Worm (Caenorhabditis elegans) whole organism, midembryonic: ENCODE measurements around the gene phf-5.

ENCODE experiments used
- T22C8.4 ChIP-seq: fragments of 200-800 bp; sonication (Bioruptor generic); IDR thresholded peaks from 2 replicates; pipeline ENCODE4 v1.3.6; 2022; ENCODE audit warnings: missing genetic modification characterization, missing compliant biosample characterization
- cog-1 ChIP-seq: sonication (generic microtip); optimal IDR thresholded peaks from 2 replicates; lab custom pipeline; 2016; ENCODE audit warnings: missing genetic modification characterization, missing compliant biosample characterization
- flt-1 ChIP-seq: fragments of 200-800 bp; sonication (Bioruptor generic); IDR thresholded peaks from 2 replicates; pipeline ENCODE4 v1.3.6; 2022; ENCODE audit warnings: missing genetic modification characterization, missing compliant biosample characterization
- klf-2 ChIP-seq: fragments of 200-800 bp; sonication (Bioruptor generic); conservative IDR thresholded peaks from 2 replicates; pipeline ENCODE4 v1.3.6; 2022; ENCODE audit warnings: missing genetic modification reagents, missing genetic modification characterization, missing compliant biosample characterization
- med-1 ChIP-seq: sonication (generic microtip); optimal IDR thresholded peaks from 2 replicates; lab custom pipeline; 2017; ENCODE audit warnings: missing genetic modification characterization, mild to moderate bottlenecking, missing compliant biosample characterization, antibody characterized with exemption, missing genetic modification reagents; ENCODE audit not compliant: insufficient read depth
- ref-1 ChIP-seq: fragments of 200-800 bp; sonication (Bioruptor generic); conservative IDR thresholded peaks from 2 replicates; pipeline ENCODE4 v1.3.6; 2022; ENCODE audit warnings: missing genetic modification reagents, missing genetic modification characterization, missing compliant biosample characterization
- tab-1 ChIP-seq: fragments of 200-800 bp; sonication (Bioruptor generic); IDR thresholded peaks from 2 replicates; pipeline ENCODE4 v1.3.6; 2022; ENCODE audit warnings: missing genetic modification characterization, missing compliant biosample characterization
- ztf-23 ChIP-seq: fragments of 200-800 bp; sonication (Bioruptor generic); IDR thresholded peaks from 2 replicates; pipeline ENCODE4 v1.3.6; 2022; ENCODE audit warnings: missing genetic modification reagents, missing genetic modification characterization, missing compliant biosample characterization
- ztf-29 ChIP-seq: fragments of 200-800 bp; sonication (Bioruptor generic); IDR thresholded peaks from 2 replicates; pipeline ENCODE4 v1.3.6; 2022; ENCODE audit warnings: missing genetic modification reagents, missing genetic modification characterization, missing compliant biosample characterization

phf-5 gene

ce11 chrIII:2329336-2329735 lies 14.0 kb upstream of the phf-5 start, which contains the start of gene Y54F10BM.12:
Gene Y54F10BM.12, minus strand, starts transcription at chrIII:2329679.
- TF ChIP-seq ztf-23 (GFP tag; lab: Robert Waterston, UW) (no peak), flt-1 (GFP tag; lab: Robert Waterston, UW) (no peak), cog-1 (tag; lab: Kevin White, UChicago) (no peak), tab-1 (GFP tag; lab: Robert Waterston, UW) (no peak), klf-2 (GFP tag; lab: Robert Waterston, UW) (no peak), ztf-29 (GFP tag; lab: Robert Waterston, UW) (no peak), med-1 (no peak), ref-1 (GFP tag; lab: Robert Waterston, UW) (no peak), T22C8.4 (no peak)

- TF ChIP-seq cog-1 (tag; lab: Kevin White, UChicago) (no peak), tab-1 (GFP tag; lab: Robert Waterston, UW) (no peak)
Measured at ce11 chrIII:2330389-2330788, 13.0 kb upstream of the phf-5 start.

ce11 chrIII:2331033-2331625 lies 12.2 kb upstream of the phf-5 start, which contains the start of the genes Y54F10BM.13 and ppm-1.D:
Gene Y54F10BM.13, minus strand, starts transcription at chrIII:2331083.
Gene ppm-1.D, plus strand, starts transcription at chrIII:2331572.
- TF ChIP-seq flt-1 (GFP tag; lab: Robert Waterston, UW) (no peak), med-1 (no peak), ztf-29 (GFP tag; lab: Robert Waterston, UW) (no peak), T22C8.4 (no peak), tab-1 (GFP tag; lab: Robert Waterston, UW) (no peak), klf-2 (GFP tag; lab: Robert Waterston, UW) (no peak), ref-1 (GFP tag; lab: Robert Waterston, UW) (no peak), cog-1 (tag; lab: Kevin White, UChicago) (no peak), ztf-23 (GFP tag; lab: Robert Waterston, UW) (no peak)

- TF ChIP-seq med-1 (no peak), klf-2 (GFP tag; lab: Robert Waterston, UW) (no peak), ztf-23 (GFP tag; lab: Robert Waterston, UW) (no peak), ref-1 (GFP tag; lab: Robert Waterston, UW) (no peak), T22C8.4 (no peak), cog-1 (tag; lab: Kevin White, UChicago) (no peak), tab-1 (GFP tag; lab: Robert Waterston, UW) (no peak), flt-1 (GFP tag; lab: Robert Waterston, UW) (no peak), ztf-29 (GFP tag; lab: Robert Waterston, UW) (no peak)
Measured at ce11 chrIII:2347291-2347690, 3.9 kb downstream of the phf-5 start, which contains the start of gene gip-1. Gene gip-1, plus strand, starts transcription at chrIII:2347591.

- TF ChIP-seq flt-1 (GFP tag; lab: Robert Waterston, UW), result no peak
- no peak for TF ChIP-seq cog-1 (tag; lab: Kevin White, UChicago)
- TF ChIP-seq med-1, result no peak
- TF ChIP-seq tab-1 (GFP tag; lab: Robert Waterston, UW), result no peak
- TF ChIP-seq klf-2 (GFP tag; lab: Robert Waterston, UW), result no peak
- TF ChIP-seq T22C8.4, result no peak
- no peak for TF ChIP-seq ref-1 (GFP tag; lab: Robert Waterston, UW)
- no peak for TF ChIP-seq ztf-23 (GFP tag; lab: Robert Waterston, UW)
- no peak for TF ChIP-seq ztf-29 (GFP tag; lab: Robert Waterston, UW)
Measured at ce11 chrIII:2349956-2350355, 6.6 kb downstream of the phf-5 start.

ce11 chrIII:2362648-2363047 lies 19.3 kb downstream of the phf-5 start, which contains the start of gene srd-69:
Gene srd-69, plus strand, starts transcription at chrIII:2362948.
- TF ChIP-seq med-1 (no peak), ref-1 (GFP tag; lab: Robert Waterston, UW) (no peak), tab-1 (GFP tag; lab: Robert Waterston, UW) (no peak), cog-1 (tag; lab: Kevin White, UChicago) (no peak), klf-2 (GFP tag; lab: Robert Waterston, UW) (no peak), ztf-29 (GFP tag; lab: Robert Waterston, UW) (no peak), flt-1 (GFP tag; lab: Robert Waterston, UW) (no peak), ztf-23 (GFP tag; lab: Robert Waterston, UW) (no peak), T22C8.4 (no peak)

ce11 chrIII:2368424-2368823 lies 25.1 kb downstream of the phf-5 start, which contains the start of gene H04J21.4:
Gene H04J21.4, minus strand, starts transcription at chrIII:2368524.
- TF ChIP-seq tab-1 (GFP tag; lab: Robert Waterston, UW) (no peak), cog-1 (tag; lab: Kevin White, UChicago) (no peak)

- no peak for TF ChIP-seq ref-1 (GFP tag; lab: Robert Waterston, UW)
- TF ChIP-seq med-1, result no peak
- TF ChIP-seq tab-1 (GFP tag; lab: Robert Waterston, UW), result no peak
- TF ChIP-seq ztf-29 (GFP tag; lab: Robert Waterston, UW), result no peak
- no peak for TF ChIP-seq cog-1 (tag; lab: Kevin White, UChicago)
- no peak for TF ChIP-seq T22C8.4
- TF ChIP-seq klf-2 (GFP tag; lab: Robert Waterston, UW), result no peak
- no peak for TF ChIP-seq ztf-23 (GFP tag; lab: Robert Waterston, UW)
- TF ChIP-seq flt-1 (GFP tag; lab: Robert Waterston, UW), result no peak
Measured at ce11 chrIII:2371864-2372263, 28.5 kb downstream of the phf-5 start, which contains the start of gene H04J21.1. Gene H04J21.1, minus strand, starts transcription at chrIII:2371964.

- TF ChIP-seq T22C8.4, result peak; percentile 59; the same call in 1 of the 2 replicates
- no peak for TF ChIP-seq ztf-29 (GFP tag; lab: Robert Waterston, UW)
- TF ChIP-seq ref-1 (GFP tag; lab: Robert Waterston, UW), result no peak
- TF ChIP-seq flt-1 (GFP tag; lab: Robert Waterston, UW), result no peak
Measured at ce11 chrIII:2375918-2376317, 32.5 kb downstream of the phf-5 start, which contains the start of gene H14E04.2. Gene H14E04.2, plus strand, starts transcription at chrIII:2376193.

- TF ChIP-seq T22C8.4 (peak; percentile 76), cog-1 (tag; lab: Kevin White, UChicago) (no peak)
Measured at ce11 chrIII:2384364-2384763, 41.0 kb downstream of the phf-5 start.
